Fruit fly (Drosophila melanogaster) whole organism, wandering third instar larva: ENCODE data around the gene CG14966.
A peak's percentile ranks its signal among the peaks of the same experiment; 100 is the strongest.

Experiments used
- Abd-B ChIP-seq: fragments of >200 bp; optimal IDR thresholded peaks from 2 replicates; lab custom pipeline; 2017; ENCODE audit warnings: missing biosample characterization, missing genetic modification characterization
- CG32264 ChIP-seq: fragments of 200-800 bp; sonication (Bioruptor generic); optimal IDR thresholded peaks from 2 replicates; lab custom pipeline; 2016; ENCODE audit warnings: missing biosample characterization, missing genetic modification characterization
- CrebA ChIP-seq: fragments of 200-800 bp; sonication (Bioruptor generic); optimal IDR thresholded peaks from 2 replicates; lab custom pipeline; 2016; ENCODE audit warnings: missing biosample characterization, mild to moderate bottlenecking, missing genetic modification characterization, borderline replicate concordance
- Dfd ChIP-seq: fragments of >200 bp; optimal IDR thresholded peaks from 2 replicates; lab custom pipeline; 2017; ENCODE audit warnings: missing biosample characterization, missing genetic modification characterization
- Dif ChIP-seq: fragments of 200-275, 200-300 bp; sonication (Bioruptor generic); optimal IDR thresholded peaks from 2 replicates; lab custom pipeline; 2018; ENCODE audit warnings: missing biosample characterization, missing genetic modification characterization; ENCODE audit not compliant: partially characterized antibody
- GATAd ChIP-seq: sonication (Bioruptor generic); optimal IDR thresholded peaks from 2 replicates; lab custom pipeline; 2016; ENCODE audit warnings: missing biosample characterization, missing genetic modification characterization
- HLH106 ChIP-seq: fragments of 200-800 bp; optimal IDR thresholded peaks from 3 replicates; lab custom pipeline; 2019; ENCODE audit warnings: missing biosample characterization, mild to moderate bottlenecking, missing genetic modification characterization, moderate library complexity
- Hnf4 ChIP-seq: fragments of 200-800 bp; sonication (Bioruptor generic); optimal IDR thresholded peaks from 2 replicates; lab custom pipeline; 2016; ENCODE audit warnings: missing biosample characterization, mild to moderate bottlenecking, missing genetic modification characterization
- Hr78 ChIP-seq: fragments of >200 bp; optimal IDR thresholded peaks from 2 replicates; lab custom pipeline; 2017; ENCODE audit warnings: missing biosample characterization, missing genetic modification characterization
- Hr83 ChIP-seq: fragments of 200-300 bp; sonication (Bioruptor generic); optimal IDR thresholded peaks from 2 replicates; lab custom pipeline; 2016; ENCODE audit warnings: missing biosample characterization, mild to moderate bottlenecking, missing genetic modification characterization, moderate library complexity; ENCODE audit not compliant: poor library complexity, severe bottlenecking
- Jra ChIP-seq: sonication (Bioruptor generic); optimal IDR thresholded peaks from 2 replicates; lab custom pipeline; 2016; ENCODE audit warnings: missing biosample characterization, missing genetic modification characterization
- N ChIP-seq: fragments of >200 bp; optimal IDR thresholded peaks from 2 replicates; lab custom pipeline; 2018; ENCODE audit warnings: missing biosample characterization, missing external identifiers, missing genetic modification characterization
- OdsH ChIP-seq: fragments of 200-800 bp; sonication (Bioruptor generic); optimal IDR thresholded peaks from 2 replicates; lab custom pipeline; 2016; ENCODE audit warnings: missing biosample characterization, mild to moderate bottlenecking, missing genetic modification characterization
- Rel ChIP-seq, 2 experiments: fragments of 200-800 bp; sonication (Bioruptor generic) in 1 of 2; optimal IDR thresholded peaks; 2 replicates in 1 of 2; 3 replicates in 1 of 2; lab custom pipeline; 2016 to 2019; ENCODE audit warnings: mild to moderate bottlenecking in 2 of 2, missing biosample characterization in 2 of 2, missing genetic modification characterization in 2 of 2, moderate library complexity in 1 of 2
- Sp1 ChIP-seq: fragments of 200-800 bp; sonication (Bioruptor generic); optimal IDR thresholded peaks from 3 replicates; lab custom pipeline; 2019; ENCODE audit warnings: missing biosample characterization, mild to moderate bottlenecking, missing genetic modification characterization, moderate library complexity
- Vsx2 ChIP-seq: fragments of 200-300, 225-300 bp; sonication (Bioruptor generic); optimal IDR thresholded peaks from 2 replicates; lab custom pipeline; 2018; ENCODE audit warnings: missing biosample characterization, missing genetic modification characterization; ENCODE audit not compliant: partially characterized antibody
- br ChIP-seq: fragments of 200-800 bp; sonication (Bioruptor generic); optimal IDR thresholded peaks from 2 replicates; lab custom pipeline; 2016; ENCODE audit warnings: missing biosample characterization, missing genetic modification characterization
- brk ChIP-seq: fragments of 200-800 bp; sonication (Bioruptor generic); optimal IDR thresholded peaks from 2 replicates; lab custom pipeline; 2016; ENCODE audit warnings: missing biosample characterization, mild to moderate bottlenecking, missing genetic modification characterization
- dmrt93B ChIP-seq: fragments of 200-800 bp; sonication (Bioruptor generic); optimal IDR thresholded peaks from 2 replicates; lab custom pipeline; 2018; ENCODE audit warnings: missing biosample characterization, mild to moderate bottlenecking, missing genetic modification characterization
- dsf ChIP-seq: sonication (Bioruptor generic); optimal IDR thresholded peaks from 2 replicates; lab custom pipeline; 2016; ENCODE audit warnings: missing biosample characterization, missing genetic modification characterization, borderline replicate concordance
- ey ChIP-seq: fragments of 200-800 bp; sonication (Bioruptor generic); optimal IDR thresholded peaks from 2 replicates; lab custom pipeline; 2016; ENCODE audit warnings: missing biosample characterization, missing genetic modification characterization
- foxo ChIP-seq, 2 experiments: fragments of 200-800 bp; sonication (Bioruptor generic); optimal IDR thresholded peaks; 2 replicates in 1 of 2; 3 replicates in 1 of 2; lab custom pipeline; 2016 to 2017; ENCODE audit warnings: missing biosample characterization in 2 of 2, missing genetic modification characterization in 2 of 2
- fru ChIP-seq: fragments of 200-800 bp; sonication (Bioruptor generic); optimal IDR thresholded peaks from 3 replicates; lab custom pipeline; 2016; ENCODE audit warnings: missing biosample characterization, mild to moderate bottlenecking, missing genetic modification characterization
- h ChIP-seq: fragments of 200-800 bp; sonication (Bioruptor generic); optimal IDR thresholded peaks from 3 replicates; lab custom pipeline; 2016; ENCODE audit warnings: missing biosample characterization, mild to moderate bottlenecking, missing genetic modification characterization
- jim ChIP-seq: fragments of 175-275, 200-325 bp; sonication (Bioruptor generic); optimal IDR thresholded peaks from 2 replicates; lab custom pipeline; 2016; ENCODE audit warnings: missing biosample characterization, mild to moderate bottlenecking, missing genetic modification characterization
- lola ChIP-seq: fragments of >200 bp; optimal IDR thresholded peaks from 2 replicates; lab custom pipeline; 2017; ENCODE audit warnings: missing biosample characterization, missing genetic modification characterization
- pan ChIP-seq: fragments of >200 bp; optimal IDR thresholded peaks from 2 replicates; lab custom pipeline; 2017
- psq ChIP-seq: fragments of 200-800 bp; sonication (Bioruptor generic); optimal IDR thresholded peaks from 3 replicates; lab custom pipeline; 2017; ENCODE audit warnings: missing biosample characterization, mild to moderate bottlenecking, missing genetic modification characterization, moderate library complexity
- rgr ChIP-seq: fragments of 200-800 bp; sonication (Bioruptor generic); optimal IDR thresholded peaks from 3 replicates; lab custom pipeline; 2016; ENCODE audit warnings: missing biosample characterization, mild to moderate bottlenecking, missing genetic modification characterization
- sage ChIP-seq: fragments of 200-800 bp; sonication (Bioruptor generic); optimal IDR thresholded peaks from 2 replicates; lab custom pipeline; 2016; ENCODE audit warnings: missing biosample characterization, mild to moderate bottlenecking, missing genetic modification characterization
- sv ChIP-seq: fragments of 200-800 bp; sonication (Bioruptor generic); optimal IDR thresholded peaks from 3 replicates; lab custom pipeline; 2016; ENCODE audit warnings: missing biosample characterization, missing genetic modification characterization
- tai ChIP-seq: sonication (Bioruptor generic); optimal IDR thresholded peaks from 2 replicates; lab custom pipeline; 2016; ENCODE audit warnings: missing biosample characterization, missing genetic modification characterization
- usp ChIP-seq: fragments of >200 bp; optimal IDR thresholded peaks from 2 replicates; lab custom pipeline; 2017; ENCODE audit warnings: missing biosample characterization, missing genetic modification characterization

The CG14966 gene

DNA sequence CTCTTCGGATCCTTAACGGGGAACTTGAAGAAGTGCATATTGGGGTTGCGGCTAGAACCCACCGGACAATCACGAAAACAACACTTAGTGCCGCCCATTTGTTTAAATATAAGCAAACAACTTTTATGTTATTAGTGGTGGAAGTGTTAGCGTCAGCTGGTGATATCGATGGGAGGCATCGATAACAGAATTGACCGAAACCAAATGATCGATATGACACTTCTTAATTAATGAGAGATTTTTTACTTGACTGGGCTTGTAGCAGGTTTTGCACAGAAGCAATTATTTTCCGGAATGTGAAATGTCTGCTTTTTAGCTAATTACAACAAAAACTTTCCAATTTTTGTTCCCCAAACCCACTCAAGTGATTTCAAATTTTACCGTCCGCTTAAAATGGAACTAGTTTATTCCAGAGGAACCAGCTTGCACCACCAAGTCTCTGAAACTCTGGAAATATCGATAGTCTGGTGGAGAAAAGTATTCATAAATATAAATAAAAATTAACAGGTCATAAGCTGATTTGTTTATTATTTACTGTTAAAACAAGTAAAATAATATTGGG, 5.0 kb downstream of the CG14966 start, which contains the start of gene CG14965:
Gene CG14965, minus strand, starts transcription at position 159 of the 562 bp plus-strand sequence.
- TF ChIP-seq sage (GFP tag; lab: Kevin White, UChicago): no peak
- no peak for TF ChIP-seq Dif (GFP tag; lab: Kevin White, UChicago)
- TF ChIP-seq rgr (GFP tag; lab: Kevin White, UChicago): no peak
- TF ChIP-seq psq (GFP tag; lab: Kevin White, UChicago): no peak
- no peak for TF ChIP-seq h
- TF ChIP-seq brk (GFP tag; lab: Kevin White, UChicago): no peak
- TF ChIP-seq Jra: peak; percentile 8
- TF ChIP-seq Vsx2 (GFP tag; lab: Kevin White, UChicago): no peak
- TF ChIP-seq Sp1: no peak
- TF ChIP-seq Rel (GFP tag; optimal IDR thresholded peaks at IDR 0.05; lab: Kevin White, UChicago): no peak
- no peak for TF ChIP-seq Rel (tag; optimal IDR thresholded peaks at IDR 0.05; lab: Kevin White, UChicago)
- TF ChIP-seq Hr83: peak; percentile 76
- no peak for TF ChIP-seq dsf (GFP tag; lab: Kevin White, UChicago)
- TF ChIP-seq OdsH (GFP tag; lab: Kevin White, UChicago): no peak
- TF ChIP-seq ey: no peak
- no peak for TF ChIP-seq CrebA (GFP tag; lab: Kevin White, UChicago)

DNA sequence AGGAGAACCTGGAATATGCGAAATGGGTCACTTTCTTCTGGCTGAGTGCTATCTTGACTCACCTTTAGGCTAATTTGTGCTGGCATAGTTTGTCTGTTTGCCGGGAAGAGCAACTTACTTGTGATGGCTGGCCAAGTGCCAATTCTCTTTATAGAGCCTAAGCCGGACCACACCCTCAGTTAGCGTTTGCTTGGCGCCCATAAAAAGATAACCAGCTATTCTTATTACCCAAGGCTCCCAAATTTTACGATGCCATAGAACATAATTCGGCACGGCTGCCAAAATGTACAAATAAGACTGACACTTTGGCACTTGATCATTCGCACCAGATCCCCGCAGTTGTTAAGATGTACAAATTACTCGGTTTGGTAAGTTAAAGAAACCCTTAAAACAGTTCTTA, 7.8 kb downstream of the CG14966 start, which contains the start of the genes CG42525 and CG14958:
Gene CG42525, minus strand, starts transcription at position 101 of the 400 bp plus-strand sequence.
Gene CG14958, plus strand, starts transcription at position 332 of the 400 bp plus-strand sequence.
- TF ChIP-seq ey (no peak), N (no peak), Hr78 (GFP tag; lab: Kevin White, UChicago) (no peak), lola (GFP tag; lab: Kevin White, UChicago) (no peak), jim (GFP tag; lab: Kevin White, UChicago) (no peak), Dif (GFP tag; lab: Kevin White, UChicago) (no peak), br (no peak), Rel (GFP tag; optimal IDR thresholded peaks at IDR 0.05; lab: Kevin White, UChicago) (no peak), Rel (tag; optimal IDR thresholded peaks at IDR 0.05; lab: Kevin White, UChicago) (no peak), Vsx2 (GFP tag; lab: Kevin White, UChicago) (no peak)
- TF ChIP-seq, all 38 proteins: peak for 0

DNA sequence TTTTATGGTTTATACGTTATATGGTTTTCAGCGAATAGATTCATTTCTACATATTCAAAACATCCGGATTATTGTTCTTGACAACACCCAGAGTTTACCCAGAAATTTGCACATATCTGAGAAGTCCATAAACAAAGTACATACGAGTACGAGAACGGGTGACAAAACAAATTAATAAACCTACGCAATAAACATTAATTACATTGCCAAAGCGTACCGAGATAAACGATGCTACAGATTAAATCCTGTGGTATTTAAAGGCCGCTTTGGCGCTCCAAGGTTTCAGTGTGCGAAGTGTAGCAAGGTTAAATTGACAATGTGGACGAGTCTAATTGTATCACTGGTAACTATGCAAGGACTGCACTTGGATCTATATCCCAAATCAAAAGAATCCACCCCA, 10.2 kb downstream of the CG14966 start, which contains the start of gene CG14957:
Gene CG14957, plus strand, starts transcription at position 301 of the 400 bp plus-strand sequence.
- TF ChIP-seq HLH106 (no peak), Sp1 (peak; percentile 31), usp (GFP tag; lab: Kevin White, UChicago) (no peak), Abd-B (GFP tag; lab: Kevin White, UChicago) (no peak), sv (no peak), jim (GFP tag; lab: Kevin White, UChicago) (no peak), Vsx2 (GFP tag; lab: Kevin White, UChicago) (no peak), psq (GFP tag; lab: Kevin White, UChicago) (no peak), brk (GFP tag; lab: Kevin White, UChicago) (no peak), br (no peak), GATAd (no peak), lola (GFP tag; lab: Kevin White, UChicago) (no peak), h (no peak), dmrt93B (GFP tag; lab: Kevin White, UChicago) (no peak), ey (no peak), Dfd (GFP tag; lab: Kevin White, UChicago) (no peak), tai (no peak), foxo (GFP tag; optimal IDR thresholded peaks at IDR 0.05; lab: Kevin White, UChicago) (no peak), Jra (no peak), Hr83 (peak; percentile 18), Hnf4 (GFP tag; lab: Kevin White, UChicago) (peak; percentile 18)

DNA sequence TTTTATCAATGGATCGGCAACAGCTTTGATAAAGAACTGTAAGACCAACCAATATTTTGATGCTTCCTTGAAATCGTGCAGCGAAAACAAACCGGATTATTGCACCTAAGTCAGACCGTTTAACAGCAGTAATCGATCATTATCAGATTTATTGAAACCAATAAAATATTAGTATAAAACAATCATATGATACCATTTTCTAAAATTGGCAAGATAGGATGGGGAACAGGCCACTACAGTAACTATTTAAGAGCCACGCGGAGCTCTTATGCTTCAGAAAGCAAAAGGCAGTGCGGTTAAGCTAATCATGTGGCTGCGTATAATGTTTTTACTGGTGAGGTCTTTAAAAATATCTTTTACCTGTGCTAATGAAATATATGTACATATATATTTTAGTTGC, 11.1 kb downstream of the CG14966 start, which contains the start of gene CG32284:
Gene CG32284, plus strand, starts transcription at position 301 of the 400 bp plus-strand sequence.
- TF ChIP-seq ey (no peak), dmrt93B (GFP tag; lab: Kevin White, UChicago) (no peak), Hr83 (no peak), CG32264 (GFP tag; lab: Kevin White, UChicago) (no peak), pan (lab: Kevin White, UChicago) (no peak), sage (GFP tag; lab: Kevin White, UChicago) (no peak), psq (GFP tag; lab: Kevin White, UChicago) (no peak), fru (GFP tag; lab: Kevin White, UChicago) (no peak), CrebA (GFP tag; lab: Kevin White, UChicago) (no peak), GATAd (no peak), foxo (GFP tag; optimal IDR thresholded peaks at IDR 0.05; lab: Kevin White, UChicago) (no peak)
